Fruit fly (Drosophila melanogaster) whole organism, embryonic: Measurements from ENCODE around the gene Sap30.
A peak's percentile ranks its signal among the peaks of the same experiment; 100 is the strongest.

Source experiments
- Adf1 ChIP-seq: fragments of 200-800 bp; sonication (Bioruptor generic); IDR thresholded peaks from 2 replicates; pipeline ENCODE4 v1.3.6; 2022; ENCODE audit warnings: missing biosample characterization, missing genetic modification characterization
- Bgb ChIP-seq: fragments of 200-800 bp; sonication (Bioruptor generic); IDR thresholded peaks from 2 replicates; pipeline ENCODE4 v1.3.6; 2022; ENCODE audit warnings: missing biosample characterization, missing genetic modification characterization; ENCODE audit not compliant: partially characterized antibody
- CG1024 ChIP-seq: fragments of 200-800 bp; sonication (Bioruptor generic); IDR thresholded peaks from 2 replicates; pipeline ENCODE4 v1.3.6; 2022; ENCODE audit warnings: missing biosample characterization, missing genetic modification characterization
- CG10267 ChIP-seq: fragments of 200-800 bp; sonication (Bioruptor generic); optimal IDR thresholded peaks from 2 replicates; lab custom pipeline; 2018; ENCODE audit warnings: missing biosample characterization, mild to moderate bottlenecking, missing genetic modification characterization, moderate library complexity
- CG10431 ChIP-seq: fragments of 200-800 bp; sonication (Bioruptor generic); optimal IDR thresholded peaks from 3 replicates; lab custom pipeline; 2018; ENCODE audit warnings: missing biosample characterization, mild to moderate bottlenecking, missing genetic modification characterization
- CG11560 ChIP-seq: fragments of 200-800 bp; sonication (Bioruptor generic); IDR thresholded peaks from 3 replicates; pipeline ENCODE4 v1.3.6; 2022; ENCODE audit warnings: missing biosample characterization, missing genetic modification characterization
- CG13894 ChIP-seq: fragments of 200-800 bp; sonication (Bioruptor generic); optimal IDR thresholded peaks from 3 replicates; lab custom pipeline; 2018; ENCODE audit warnings: missing biosample characterization, mild to moderate bottlenecking, missing genetic modification characterization, moderate library complexity
- CG18476 ChIP-seq: fragments of 200-800 bp; sonication (Bioruptor generic); optimal IDR thresholded peaks from 2 replicates; lab custom pipeline; 2016; ENCODE audit warnings: missing biosample characterization, mild to moderate bottlenecking, missing genetic modification characterization
- CG2120 ChIP-seq: fragments of 200-800 bp; sonication (Bioruptor generic); optimal IDR thresholded peaks from 3 replicates; lab custom pipeline; 2016; ENCODE audit warnings: missing biosample characterization, missing genetic modification characterization
- CG30431 ChIP-seq: fragments of 200-800 bp; sonication (Bioruptor generic); optimal IDR thresholded peaks from 2 replicates; lab custom pipeline; 2017; ENCODE audit warnings: missing biosample characterization, missing genetic modification characterization
- CG31388 ChIP-seq: fragments of 200-800 bp; sonication (Bioruptor generic); optimal IDR thresholded peaks from 2 replicates; lab custom pipeline; 2016; ENCODE audit warnings: missing biosample characterization, missing genetic modification characterization
- CG3281 ChIP-seq: fragments of 200-800 bp; sonication (Bioruptor generic); optimal IDR thresholded peaks from 3 replicates; lab custom pipeline; 2017; ENCODE audit warnings: missing biosample characterization, mild to moderate bottlenecking, missing genetic modification characterization
- CG4360 ChIP-seq: fragments of 200-800 bp; sonication (Bioruptor generic); IDR thresholded peaks from 2 replicates; pipeline ENCODE4 v1.3.6; 2022; ENCODE audit warnings: missing biosample characterization, missing genetic modification characterization
- CG6175 ChIP-seq: fragments of 200-800 bp; sonication (Bioruptor generic); IDR thresholded peaks from 3 replicates; pipeline ENCODE4 v1.3.6; 2022; ENCODE audit warnings: missing biosample characterization, missing genetic modification characterization
- CG8359 ChIP-seq: fragments of 200-800 bp; sonication (Bioruptor generic); optimal IDR thresholded peaks from 2 replicates; lab custom pipeline; 2017; ENCODE audit warnings: missing biosample characterization, mild to moderate bottlenecking, missing genetic modification characterization, borderline replicate concordance
- CG8388 ChIP-seq: fragments of 200-800 bp; sonication (Bioruptor generic); optimal IDR thresholded peaks from 2 replicates; lab custom pipeline; 2019; ENCODE audit warnings: missing biosample characterization, mild to moderate bottlenecking, missing genetic modification characterization, moderate library complexity
- CkIIα-i1 ChIP-seq: fragments of 200-800 bp; sonication (Bioruptor generic); IDR thresholded peaks from 2 replicates; pipeline ENCODE4 v1.3.6; 2022; ENCODE audit warnings: missing biosample characterization, missing genetic modification characterization
- Dp ChIP-seq: fragments of 200-800 bp; sonication (Bioruptor generic); optimal IDR thresholded peaks from 2 replicates; lab custom pipeline; 2018; ENCODE audit warnings: missing biosample characterization, mild to moderate bottlenecking, missing genetic modification characterization, moderate library complexity
- H2.0 ChIP-seq: fragments of 200-800 bp; sonication (Bioruptor generic); IDR thresholded peaks from 2 replicates; pipeline ENCODE4 v1.3.6; 2022; ENCODE audit warnings: missing biosample characterization, missing genetic modification characterization
- HLHmδ ChIP-seq: fragments of 200-800 bp; sonication (Bioruptor generic); optimal IDR thresholded peaks from 2 replicates; lab custom pipeline; 2018; ENCODE audit warnings: missing biosample characterization, mild to moderate bottlenecking, missing genetic modification characterization, moderate library complexity
- HmgD ChIP-seq: fragments of 200-800 bp; sonication (Bioruptor generic); optimal IDR thresholded peaks from 3 replicates; lab custom pipeline; 2016; ENCODE audit warnings: missing biosample characterization, missing genetic modification characterization
- Lim3 ChIP-seq: fragments of 200-800 bp; sonication (Bioruptor generic); IDR thresholded peaks from 2 replicates; pipeline ENCODE4 v1.3.6; 2022; ENCODE audit warnings: missing biosample characterization, missing genetic modification characterization
- MTF-1 ChIP-seq: fragments of 200-800 bp; sonication (Bioruptor generic); optimal IDR thresholded peaks from 2 replicates; lab custom pipeline; 2018; ENCODE audit warnings: missing biosample characterization, mild to moderate bottlenecking, missing genetic modification characterization, borderline replicate concordance
- Max ChIP-seq: fragments of 200-800 bp; sonication (Bioruptor generic); optimal IDR thresholded peaks from 2 replicates; lab custom pipeline; 2016; ENCODE audit warnings: missing biosample characterization, mild to moderate bottlenecking, missing genetic modification characterization
- Med ChIP-seq: fragments of 200-800 bp; sonication (Bioruptor generic); peaks from one replicate; lab custom pipeline; 2016; ENCODE audit warnings: missing biosample characterization, missing genetic modification characterization, mild to moderate bottlenecking, inconsistent platforms, moderate library complexity
- NC2α ChIP-seq: fragments of 200-800 bp; sonication (Bioruptor generic); optimal IDR thresholded peaks from 2 replicates; lab custom pipeline; 2016; ENCODE audit warnings: missing biosample characterization, missing genetic modification characterization
- Nf-YB ChIP-seq: fragments of 200-800 bp; sonication (Bioruptor generic); optimal IDR thresholded peaks from 3 replicates; lab custom pipeline; 2019; ENCODE audit warnings: missing biosample characterization, mild to moderate bottlenecking, missing genetic modification characterization, moderate library complexity
- Trl ChIP-seq, 3 experiments: fragments of >200 bp in 2 of 3; fragments of 200-800 bp in 1 of 3; sonication (Bioruptor generic) in 1 of 3; optimal IDR thresholded peaks; 2 replicates in 1 of 3; 3 replicates in 2 of 3; lab custom pipeline; 2016 to 2017; ENCODE audit warnings: missing biosample characterization in 1 of 3, missing genetic modification characterization in 1 of 3
- ato ChIP-seq: fragments of 200-800 bp; sonication (Bioruptor generic); IDR thresholded peaks from 2 replicates; pipeline ENCODE4 v1.3.6; 2022; ENCODE audit warnings: missing biosample characterization, missing genetic modification characterization; ENCODE audit not compliant: partially characterized antibody
- az2 ChIP-seq: fragments of 200-800 bp; sonication (Bioruptor generic); optimal IDR thresholded peaks from 3 replicates; lab custom pipeline; 2016; ENCODE audit warnings: missing biosample characterization, missing genetic modification characterization
- bowl ChIP-seq: fragments of 200-800 bp; sonication (Bioruptor generic); IDR thresholded peaks from 2 replicates; pipeline ENCODE4 v1.3.6; 2022; ENCODE audit warnings: missing biosample characterization, missing genetic modification characterization
- cg ChIP-seq: fragments of 200-800 bp; sonication (Bioruptor generic); optimal IDR thresholded peaks from 3 replicates; lab custom pipeline; 2019; ENCODE audit warnings: missing biosample characterization, mild to moderate bottlenecking, missing genetic modification characterization, moderate library complexity
- crc ChIP-seq: fragments of 200-800 bp; sonication (Bioruptor generic); optimal IDR thresholded peaks from 2 replicates; lab custom pipeline; 2016; ENCODE audit warnings: missing biosample characterization, missing genetic modification characterization
- eyg ChIP-seq: fragments of 200-800 bp; sonication (Bioruptor generic); optimal IDR thresholded peaks from 3 replicates; lab custom pipeline; 2016; ENCODE audit warnings: missing biosample characterization, missing genetic modification characterization
- hth ChIP-seq: fragments of >200 bp; optimal IDR thresholded peaks from 2 replicates; lab custom pipeline; 2017; ENCODE audit warnings: inconsistent platforms
- inv ChIP-seq: fragments of 200-800 bp; sonication (Bioruptor generic); IDR thresholded peaks from 2 replicates; pipeline ENCODE4 v1.3.6; 2022; ENCODE audit warnings: missing biosample characterization, missing genetic modification characterization; ENCODE audit not compliant: partially characterized antibody
- jing ChIP-seq: fragments of 200-800 bp; sonication (Bioruptor generic); optimal IDR thresholded peaks from 2 replicates; lab custom pipeline; 2018; ENCODE audit warnings: missing biosample characterization, mild to moderate bottlenecking, missing genetic modification characterization
- jumu ChIP-seq: fragments of 200-800 bp; sonication (Bioruptor generic); optimal IDR thresholded peaks from 3 replicates; lab custom pipeline; 2016; ENCODE audit warnings: missing biosample characterization, missing genetic modification characterization
- mirr ChIP-seq: fragments of 200-800 bp; sonication (Bioruptor generic); optimal IDR thresholded peaks from 3 replicates; lab custom pipeline; 2018; ENCODE audit warnings: missing biosample characterization, mild to moderate bottlenecking, missing genetic modification characterization
- org-1 ChIP-seq: fragments of 200-800 bp; sonication (Bioruptor generic); optimal IDR thresholded peaks from 2 replicates; lab custom pipeline; 2017; ENCODE audit warnings: missing biosample characterization, missing genetic modification characterization
- pb ChIP-seq: fragments of 200-800 bp; sonication (Bioruptor generic); optimal IDR thresholded peaks from 3 replicates; lab custom pipeline; 2016; ENCODE audit warnings: missing biosample characterization, missing genetic modification characterization
- pros ChIP-seq: fragments of 200-800 bp; sonication (Bioruptor generic); optimal IDR thresholded peaks from 3 replicates; lab custom pipeline; 2019; ENCODE audit warnings: missing biosample characterization, mild to moderate bottlenecking, missing genetic modification characterization, moderate library complexity
- ranshi ChIP-seq: fragments of 200-800 bp; sonication (Bioruptor generic); IDR thresholded peaks from 2 replicates; pipeline ENCODE4 v1.3.6; 2022; ENCODE audit warnings: missing biosample characterization, missing genetic modification characterization
- rib ChIP-seq: fragments of 200-800 bp; sonication (Bioruptor generic); IDR thresholded peaks from 2 replicates; pipeline ENCODE4 v1.3.6; 2022; ENCODE audit warnings: missing biosample characterization, missing genetic modification characterization
- sd ChIP-seq: fragments of 200-800 bp; sonication (Bioruptor generic); optimal IDR thresholded peaks from 3 replicates; lab custom pipeline; 2018; ENCODE audit warnings: missing biosample characterization, mild to moderate bottlenecking, missing genetic modification characterization, moderate library complexity
- sima ChIP-seq: fragments of 200-800 bp; sonication (Bioruptor generic); optimal IDR thresholded peaks from 2 replicates; lab custom pipeline; 2016; ENCODE audit warnings: missing biosample characterization, missing genetic modification characterization
- stwl ChIP-seq: fragments of 200-800 bp; sonication (Bioruptor generic); optimal IDR thresholded peaks from 3 replicates; lab custom pipeline; 2018; ENCODE audit warnings: missing biosample characterization, mild to moderate bottlenecking, missing genetic modification characterization, moderate library complexity
- sug ChIP-seq: fragments of 200-800 bp; optimal IDR thresholded peaks from 2 replicates; lab custom pipeline; 2019; ENCODE audit warnings: missing biosample characterization, mild to moderate bottlenecking, missing genetic modification characterization, moderate library complexity
- usp ChIP-seq: fragments of >200 bp; optimal IDR thresholded peaks from 2 replicates; lab custom pipeline; 2017; ENCODE audit warnings: missing biosample characterization, missing genetic modification characterization
- wdn ChIP-seq: fragments of 200-800 bp; sonication (Bioruptor generic); IDR thresholded peaks from 2 replicates; pipeline ENCODE4 v1.3.6; 2022; ENCODE audit warnings: missing biosample characterization, missing genetic modification characterization

The Sap30 gene

dm6 chrX:16836091-16836799, 49.2 kb downstream of the Sap30 start (continued):
- TF ChIP-seq Bgb (GFP tag; lab: Robert Waterston, UW) (no peak), CG1024 (GFP tag; lab: Robert Waterston, UW) (no peak), hth (no peak), Max (GFP tag; lab: Kevin White, UChicago) (no peak), sd (tag; lab: Kevin White, UChicago) (peak; percentile 63), Trl (optimal IDR thresholded peaks at IDR 0.05; lab: Kevin White, UChicago) (peak; percentile 52 to 64), Trl (GFP tag; optimal IDR thresholded peaks at IDR 0.05; lab: Kevin White, UChicago) (no peak), CG8388 (GFP tag; lab: Kevin White, UChicago) (no peak), usp (GFP tag; lab: Kevin White, UChicago) (no peak), CG10267 (no peak), jumu (GFP tag; lab: Kevin White, UChicago) (no peak), stwl (tag; lab: Kevin White, UChicago) (no peak), Dp (GFP tag; lab: Kevin White, UChicago) (no peak), mirr (GFP tag; lab: Kevin White, UChicago) (no peak), pb (no peak), CG18476 (GFP tag; lab: Kevin White, UChicago) (no peak), inv (GFP tag; lab: Robert Waterston, UW) (no peak), CG13894 (tag; lab: Kevin White, UChicago) (no peak), CkIIα-i1 (GFP tag; lab: Robert Waterston, UW) (no peak), rib (GFP tag; lab: Robert Waterston, UW) (0 out of 2 replicates have a peak, but pooled peaks have one; percentile 53), org-1 (GFP tag; lab: Kevin White, UChicago) (no peak), HLHmδ (no peak), CG8359 (GFP tag; lab: Kevin White, UChicago) (no peak), wdn (GFP tag; lab: Robert Waterston, UW) (no peak), crc (GFP tag; lab: Kevin White, UChicago) (no peak), CG4360 (peak; percentile 53), CG10431 (GFP tag; lab: Kevin White, UChicago) (no peak), CG3281 (GFP tag; lab: Kevin White, UChicago) (peak; percentile 8), jing (GFP tag; lab: Kevin White, UChicago) (no peak), NC2α (GFP tag; lab: Kevin White, UChicago) (no peak), CG11560 (no peak), az2 (no peak), CG2120 (GFP tag; lab: Kevin White, UChicago) (no peak), H2.0 (no peak), sug (tag; lab: Kevin White, UChicago) (peak; percentile 28), CG6175 (GFP tag; lab: Robert Waterston, UW) (no peak), bowl (GFP tag; lab: Robert Waterston, UW) (no peak), Nf-YB (no peak), eyg (no peak), CG30431 (GFP tag; lab: Kevin White, UChicago) (no peak), HmgD (GFP tag; lab: Kevin White, UChicago) (no peak), MTF-1 (GFP tag; lab: Kevin White, UChicago) (peak; percentile 17), sima (no peak), Lim3 (no peak), ato (GFP tag; lab: Robert Waterston, UW) (no peak), cg (GFP tag; lab: Kevin White, UChicago) (peak; percentile 8), Med (GFP tag; lab: Kevin White, UChicago) (peak; percentile 36), pros (GFP tag; lab: Kevin White, UChicago) (no peak), ranshi (GFP tag; lab: Robert Waterston, UW) (no peak), CG31388 (GFP tag; lab: Kevin White, UChicago) (no peak), Adf1 (peak; percentile 39; the same call in 1 of the 2 replicates)
